Fruit fly (Drosophila melanogaster): ENCODE measurements around the gene Hsc70-4.

Gene Hsc70-4

DNA sequence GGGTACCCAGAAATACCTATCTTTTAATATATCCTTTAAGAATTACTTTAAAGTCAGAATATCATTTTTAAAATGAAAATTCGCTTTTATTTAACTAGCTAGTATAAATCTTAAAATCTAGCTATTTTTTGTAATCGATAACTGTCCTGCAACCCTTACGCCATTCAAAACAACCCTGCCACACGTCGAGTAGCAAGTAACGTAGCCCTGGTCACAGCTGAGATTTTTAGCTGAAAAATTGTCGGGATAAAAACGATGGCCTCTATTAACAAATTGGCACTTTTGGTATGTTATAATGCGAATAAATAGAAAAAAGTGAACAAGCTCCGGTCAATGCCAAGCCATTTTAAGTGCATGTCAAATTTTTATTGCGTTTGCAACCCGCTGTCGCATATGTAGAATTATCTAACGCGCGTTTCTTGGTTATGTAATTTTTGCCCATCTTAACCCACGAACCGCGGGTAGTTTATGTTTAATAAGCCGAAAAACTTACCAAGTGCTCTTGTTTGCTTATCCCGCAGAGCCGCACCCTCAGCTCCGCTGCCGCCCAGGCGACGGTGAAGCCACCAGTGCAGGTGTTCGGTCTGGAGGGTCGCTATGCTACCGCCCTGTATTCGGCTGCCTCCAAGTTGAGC lies 23.0 kb downstream of the Hsc70-4 start, which contains the start of gene ATPsynO (continued):
- TF ChIP-seq Mes4 (GFP tag; optimal IDR thresholded peaks at IDR 0.05) (no peak), sima (GFP tag; optimal IDR thresholded peaks at IDR 0.05) (no peak), vnd (GFP tag; IDR thresholded peaks at IDR 0.05; ENCODE audit: partially characterized antibody) (0 out of 3 replicates have a peak, but pooled peaks have one; percentile 32), cad (GFP tag; optimal IDR thresholded peaks at IDR 0.05) (no peak), CG14014 (GFP tag; IDR thresholded peaks at IDR 0.05) (no peak), sqz (GFP tag; optimal IDR thresholded peaks at IDR 0.05) (no peak), CG10431 (GFP tag; optimal IDR thresholded peaks at IDR 0.05) (no peak), eve (GFP tag; optimal IDR thresholded peaks at IDR 0.05) (no peak), jumu (GFP tag; optimal IDR thresholded peaks at IDR 0.05) (no peak), ftz-f1 (GFP tag; optimal IDR thresholded peaks at IDR 0.05) (peak; percentile 36), BtbVII (GFP tag; optimal IDR thresholded peaks at IDR 0.05) (no peak), CG11398 (GFP tag; optimal IDR thresholded peaks at IDR 0.05) (no peak), CG8359 (GFP tag; optimal IDR thresholded peaks at IDR 0.05; ENCODE audit: borderline replicate concordance) (no peak), CG13424 (tag; optimal IDR thresholded peaks at IDR 0.05) (peak; percentile 26), CG9727 (GFP tag; optimal IDR thresholded peaks at IDR 0.05) (no peak), CG3995 (GFP tag; optimal IDR thresholded peaks at IDR 0.05) (no peak), ham (GFP tag; IDR thresholded peaks at IDR 0.05) (no peak), salm (tag; optimal IDR thresholded peaks at IDR 0.05) (no peak), dysf (GFP tag; IDR thresholded peaks at IDR 0.05) (no peak), Antp (GFP tag; optimal IDR thresholded peaks at IDR 0.05) (no peak), tap (tag; optimal IDR thresholded peaks at IDR 0.05) (no peak), CG4424 (GFP tag; optimal IDR thresholded peaks at IDR 0.05) (no peak), B-H1 (GFP tag; IDR thresholded peaks at IDR 0.05) (no peak), CG1602 (GFP tag; optimal IDR thresholded peaks at IDR 0.05) (no peak), CG13296 (GFP tag; optimal IDR thresholded peaks at IDR 0.05) (peak; percentile 26), Eip74EF (GFP tag; optimal IDR thresholded peaks at IDR 0.05) (no peak), hbn (GFP tag; IDR thresholded peaks at IDR 0.05; ENCODE audit: partially characterized antibody) (no peak), unc-4 (GFP tag; IDR thresholded peaks at IDR 0.05; ENCODE audit: partially characterized antibody) (peak; percentile 20; the same call in 1 of the 2 replicates), run (tag; optimal IDR thresholded peaks at IDR 0.05) (no peak), Oaz (GFP tag; IDR thresholded peaks at IDR 0.05) (no peak), phol (tag; optimal IDR thresholded peaks at IDR 0.05) (peak; percentile 79), Oli (tag; optimal IDR thresholded peaks at IDR 0.05) (no peak), Dref (GFP tag; IDR thresholded peaks at IDR 0.05) (peak; percentile 85), CG10267 (tag; optimal IDR thresholded peaks at IDR 0.05) (peak; percentile 75), mam (GFP tag; optimal IDR thresholded peaks at IDR 0.05) (peak; percentile 37), Ada2b (GFP tag; IDR thresholded peaks at IDR 0.05) (no peak), CG7786 (GFP tag; optimal IDR thresholded peaks at IDR 0.05) (no peak), pho (GFP tag; optimal IDR thresholded peaks at IDR 0.05) (peak; percentile 11), gcm2 (GFP tag; optimal IDR thresholded peaks at IDR 0.05) (no peak), yki (optimal IDR thresholded peaks at IDR 0.05) (no peak), Fer3 (tag; optimal IDR thresholded peaks at IDR 0.05) (peak; percentile 23), unpg (GFP tag; optimal IDR thresholded peaks at IDR 0.05) (no peak), CG17361 (GFP tag; IDR thresholded peaks at IDR 0.05) (no peak), CG8924 (tag; optimal IDR thresholded peaks at IDR 0.05) (peak; percentile 18), CG2129 (GFP tag; IDR thresholded peaks at IDR 0.05; ENCODE audit: partially characterized antibody) (no peak), HmgZ (tag; optimal IDR thresholded peaks at IDR 0.05) (peak; percentile 76), vvl (GFP tag; IDR thresholded peaks at IDR 0.05) (peak; percentile 18; the same call in 1 of the 2 replicates), Hr39 (optimal IDR thresholded peaks at IDR 0.05) (no peak), CrebB (tag; optimal IDR thresholded peaks at IDR 0.05) (peak; percentile 11), CG17186 (GFP tag; optimal IDR thresholded peaks at IDR 0.05) (peak; percentile 15), jing (GFP tag; optimal IDR thresholded peaks at IDR 0.05) (no peak)
